Worm (Caenorhabditis elegans): ENCODE data around the gene fbxa-185.

- TF ChIP-seq mdl-1 (tag; optimal IDR thresholded peaks at IDR 0.05) (no peak), lin-13 (GFP tag; optimal IDR thresholded peaks at IDR 0.05) (no peak), ZK546.5 (tag; optimal IDR thresholded peaks at IDR 0.05) (no peak), ztf-4 (tag; optimal IDR thresholded peaks at IDR 0.05) (no peak)
These were observed 18.7 kb downstream of the fbxa-185 start, which contains the start of gene lsy-27 for ce11 chrV:17350093-17350492.

Data from whole organism, L2 larva.